Fruit fly (Drosophila melanogaster) S2 (cell line): ENCODE data around the gene Cyp309a1.

ENCODE experiments used
- CG8478 ChIP-seq: fragments of >200 bp; optimal IDR thresholded peaks from 2 replicates; lab custom pipeline; 2018
- CTCF ChIP-seq, 2 experiments: fragments of >200 bp; optimal IDR thresholded peaks; 2 replicates each; lab custom pipeline; 2018

Gene Cyp309a1

dm6 chr2L:2564758-2565157 is at the start of gene Cyp309a1:
TSS of gene Cyp309a1 (minus strand) at chr2L:2564830.
- no peak for TF ChIP-seq CG8478 (lab: Kevin White, UChicago)
- TF ChIP-seq CTCF (optimal IDR thresholded peaks at IDR 0.05; lab: Kevin White, UChicago), result no peak

- no peak for TF ChIP-seq CG8478 (lab: Kevin White, UChicago)
- no peak for TF ChIP-seq CTCF (optimal IDR thresholded peaks at IDR 0.05; lab: Kevin White, UChicago)
Measured at dm6 chr2L:2609694-2610093, 45.1 kb upstream of the Cyp309a1 start, which contains the start of gene CG15395. TSS of gene CG15395 (plus strand) at chr2L:2609994.

- TF ChIP-seq CG8478 (lab: Kevin White, UChicago), result no peak
- no peak for TF ChIP-seq CTCF (optimal IDR thresholded peaks at IDR 0.05; lab: Kevin White, UChicago)
Measured at dm6 chr2L:2606725-2607124, 42.1 kb upstream of the Cyp309a1 start.

- TF ChIP-seq CTCF (optimal IDR thresholded peaks at IDR 0.05; lab: Kevin White, UChicago) (no peak), CG8478 (lab: Kevin White, UChicago) (no peak)
Measured at dm6 chr2L:2591569-2591968, 26.9 kb upstream of the Cyp309a1 start, which contains the start of gene CG15394. TSS of gene CG15394 (plus strand) at chr2L:2591869.

- TF ChIP-seq CG8478 (lab: Kevin White, UChicago) (no peak), CTCF (optimal IDR thresholded peaks at IDR 0.05; lab: Kevin White, UChicago) (peak; percentile 85 to 86)
Measured at dm6 chr2L:2585285-2585684, 20.7 kb upstream of the Cyp309a1 start, which contains the start of gene Drp1. TSS of gene Drp1 (minus strand) at chr2L:2585430.

- TF ChIP-seq CG8478 (lab: Kevin White, UChicago), result no peak
- no peak for TF ChIP-seq CTCF (optimal IDR thresholded peaks at IDR 0.05; lab: Kevin White, UChicago)
Measured at dm6 chr2L:2584461-2585056, 19.9 kb upstream of the Cyp309a1 start.

- TF ChIP-seq CG8478 (lab: Kevin White, UChicago) (no peak), CTCF (optimal IDR thresholded peaks at IDR 0.05; lab: Kevin White, UChicago) (no peak)
Measured at dm6 chr2L:2579669-2580351, 15.2 kb upstream of the Cyp309a1 start, which contains the start of the genes ND-B17.2 and Arpc5. TSS of gene ND-B17.2 (minus strand) at chr2L:2580172. TSS of gene Arpc5 (plus strand) at chr2L:2580292.

- TF ChIP-seq CTCF (optimal IDR thresholded peaks at IDR 0.05; lab: Kevin White, UChicago) (no peak), CG8478 (lab: Kevin White, UChicago) (no peak)
Measured at dm6 chr2L:2577361-2577737, 12.7 kb upstream of the Cyp309a1 start, which contains the start of gene Elba2. TSS of gene Elba2 (plus strand) at chr2L:2577687.

- TF ChIP-seq CG8478 (lab: Kevin White, UChicago) (no peak), CTCF (optimal IDR thresholded peaks at IDR 0.05; lab: Kevin White, UChicago) (no peak)
Measured at dm6 chr2L:2576565-2577360, 12.1 kb upstream of the Cyp309a1 start, which contains the start of gene insv. TSS of gene insv (minus strand) at chr2L:2576997.

dm6 chr2L:2574717-2575273 is 10.2 kb upstream of the Cyp309a1 start, which contains the start of the genes Rad1 and Sws1:
TSS of gene Rad1 (minus strand) at chr2L:2575052.
TSS of gene Sws1 (minus strand) at chr2L:2575052.
- TF ChIP-seq CG8478 (lab: Kevin White, UChicago) (no peak), CTCF (optimal IDR thresholded peaks at IDR 0.05; lab: Kevin White, UChicago) (no peak)

- TF ChIP-seq CTCF (optimal IDR thresholded peaks at IDR 0.05; lab: Kevin White, UChicago), result no peak
- TF ChIP-seq CG8478 (lab: Kevin White, UChicago), result no peak
Measured at dm6 chr2L:2572937-2573336, 8.3 kb upstream of the Cyp309a1 start, which contains the start of gene Cyp309a2. TSS of gene Cyp309a2 (minus strand) at chr2L:2573037.

dm6 chr2L:2552725-2553124 is 11.9 kb downstream of the Cyp309a1 start, which contains the start of gene CG3515:
TSS of gene CG3515 (minus strand) at chr2L:2552825.
- TF ChIP-seq CTCF (optimal IDR thresholded peaks at IDR 0.05; lab: Kevin White, UChicago) (no peak), CG8478 (lab: Kevin White, UChicago) (no peak)

dm6 chr2L:2542491-2542890 is 22.1 kb downstream of the Cyp309a1 start:
- no peak for TF ChIP-seq CG8478 (lab: Kevin White, UChicago)
- no peak for TF ChIP-seq CTCF (optimal IDR thresholded peaks at IDR 0.05; lab: Kevin White, UChicago)

- TF ChIP-seq CG8478 (lab: Kevin White, UChicago) (no peak), CTCF (optimal IDR thresholded peaks at IDR 0.05; lab: Kevin White, UChicago) (no peak)
Measured at dm6 chr2L:2528097-2528496, 36.5 kb downstream of the Cyp309a1 start.
